Fruit fly (Drosophila melanogaster): ENCODE measurements around the gene Tgi.
A peak's percentile ranks its signal among the peaks of the same experiment; 100 is the strongest.

Gene Tgi

dm6 chr3L:13489193-13489752 is 2.7 kb downstream of the Tgi start:
- TF ChIP-seq Optix (GFP tag; IDR thresholded peaks at IDR 0.05) (no peak), gcm (GFP tag; optimal IDR thresholded peaks at IDR 0.05) (no peak), Abd-B (GFP tag; optimal IDR thresholded peaks at IDR 0.05) (no peak), pzg (GFP tag; optimal IDR thresholded peaks at IDR 0.05) (no peak), CG1529 (GFP tag; optimal IDR thresholded peaks at IDR 0.05) (no peak), CG32767 (GFP tag; IDR thresholded peaks at IDR 0.05) (no peak), CG31388 (GFP tag; optimal IDR thresholded peaks at IDR 0.05) (no peak), CG3995 (GFP tag; optimal IDR thresholded peaks at IDR 0.05) (no peak), Blimp-1 (GFP tag; optimal IDR thresholded peaks at IDR 0.05) (no peak), tx (GFP tag; optimal IDR thresholded peaks at IDR 0.05) (no peak), CG8765 (GFP tag; IDR thresholded peaks at IDR 0.05) (no peak), CG15269 (tag; optimal IDR thresholded peaks at IDR 0.05) (no peak), Opbp (GFP tag; IDR thresholded peaks at IDR 0.05; ENCODE audit: partially characterized antibody) (no peak), Rfx (GFP tag; IDR thresholded peaks at IDR 0.05) (no peak), CG2678 (tag; optimal IDR thresholded peaks at IDR 0.05) (no peak), CG3163 (GFP tag; optimal IDR thresholded peaks at IDR 0.05) (no peak), bbx (GFP tag; IDR thresholded peaks at IDR 0.05; ENCODE audit: partially characterized antibody) (no peak), lab (GFP tag; optimal IDR thresholded peaks at IDR 0.05) (peak; percentile 12), CG34376 (GFP tag; optimal IDR thresholded peaks at IDR 0.05) (no peak), CG17385 (GFP tag; optimal IDR thresholded peaks at IDR 0.05) (no peak), CG31365 (tag; optimal IDR thresholded peaks at IDR 0.05) (no peak), CG8359 (GFP tag; optimal IDR thresholded peaks at IDR 0.05; ENCODE audit: borderline replicate concordance) (peak; percentile 97), Hmx (GFP tag; optimal IDR thresholded peaks at IDR 0.05) (no peak), CG8089 (GFP tag; optimal IDR thresholded peaks at IDR 0.05) (no peak), CG11093 (GFP tag; IDR thresholded peaks at IDR 0.05) (no peak), so (GFP tag; IDR thresholded peaks at IDR 0.05) (peak; percentile 14; the same call in 1 of the 3 replicates), lmd (GFP tag; IDR thresholded peaks at IDR 0.05) (no peak), CG30020 (tag; optimal IDR thresholded peaks at IDR 0.05) (no peak), chm (GFP tag; IDR thresholded peaks at IDR 0.05) (no peak), lov (optimal IDR thresholded peaks at IDR 0.05) (no peak), lov (GFP tag; IDR thresholded peaks at IDR 0.05) (no peak), CG7786 (GFP tag; optimal IDR thresholded peaks at IDR 0.05) (no peak), CG11560 (tag; IDR thresholded peaks at IDR 0.05) (no peak), dpn (GFP tag; optimal IDR thresholded peaks at IDR 0.05) (no peak), Chrac-16 (GFP tag; optimal IDR thresholded peaks at IDR 0.05) (no peak), prd (optimal IDR thresholded peaks at IDR 0.05) (no peak), prd (GFP tag; IDR thresholded peaks at IDR 0.05) (no peak), CG10274 (GFP tag; optimal IDR thresholded peaks at IDR 0.05) (no peak), CG17612 (GFP tag; IDR thresholded peaks at IDR 0.05) (no peak), CG1832 (GFP tag; optimal IDR thresholded peaks at IDR 0.05) (no peak), Ada2b (GFP tag; IDR thresholded peaks at IDR 0.05) (no peak; the same call in 1 of the 2 replicates), CG1602 (GFP tag; optimal IDR thresholded peaks at IDR 0.05) (no peak), abd-A (tag; optimal IDR thresholded peaks at IDR 0.05) (peak; percentile 22), caup (GFP tag; optimal IDR thresholded peaks at IDR 0.05; ENCODE audit: severe bottlenecking) (no peak), CG8281 (tag; optimal IDR thresholded peaks at IDR 0.05) (no peak), sug (tag; optimal IDR thresholded peaks at IDR 0.05) (peak; percentile 1), CG14965 (GFP tag; optimal IDR thresholded peaks at IDR 0.05; ENCODE audit: borderline replicate concordance) (no peak), fru (optimal IDR thresholded peaks at IDR 0.05) (no peak), dati (GFP tag; IDR thresholded peaks at IDR 0.05) (no peak), exex (tag; optimal IDR thresholded peaks at IDR 0.05) (peak; percentile 77), CG10654 (GFP tag; optimal IDR thresholded peaks at IDR 0.05) (no peak), YL-1 (GFP tag; optimal IDR thresholded peaks at IDR 0.05) (no peak)
